Worm (Caenorhabditis elegans) whole organism, early embryonic: ENCODE data around the gene T24A6.17.

Source experiments
- B0310.2 ChIP-seq: sonication (generic microtip); optimal IDR thresholded peaks from 2 replicates; lab custom pipeline; 2016; ENCODE audit warnings: mild to moderate bottlenecking, missing genetic modification characterization, missing compliant biosample characterization
- F13C5.2 ChIP-seq: sonication (generic microtip); optimal IDR thresholded peaks from 2 replicates; lab custom pipeline; 2017; ENCODE audit warnings: mild to moderate bottlenecking, missing genetic modification characterization, inconsistent platforms, missing compliant biosample characterization
- aly-1 ChIP-seq: sonication (generic microtip); optimal IDR thresholded peaks from 2 replicates; lab custom pipeline; 2016; ENCODE audit warnings: missing genetic modification characterization, missing compliant biosample characterization
- ama-1 ChIP-seq: fragments of 150-350 bp; optimal IDR thresholded peaks from 2 replicates; lab custom pipeline; 2014
- ceh-13 ChIP-seq: fragments of 200-800 bp; sonication (Bioruptor generic); optimal IDR thresholded peaks from 2 replicates; lab custom pipeline; 2018; ENCODE audit warnings: mild to moderate bottlenecking, missing genetic modification characterization, missing compliant biosample characterization
- ceh-36 ChIP-seq: sonication (generic microtip); optimal IDR thresholded peaks from 2 replicates; lab custom pipeline; 2016; ENCODE audit warnings: missing genetic modification characterization, inconsistent platforms, missing compliant biosample characterization
- ets-7 ChIP-seq: sonication (generic microtip); optimal IDR thresholded peaks from 2 replicates; lab custom pipeline; 2016; ENCODE audit warnings: missing genotype, missing genetic modification characterization, missing compliant biosample characterization
- flt-1 ChIP-seq: fragments of 200-800 bp; sonication (Bioruptor generic); IDR thresholded peaks from 2 replicates; pipeline ENCODE4 v1.3.6; 2022; ENCODE audit warnings: missing genetic modification characterization, missing compliant biosample characterization
- hmbx-1 ChIP-seq: sonication (generic microtip); optimal IDR thresholded peaks from 2 replicates; lab custom pipeline; 2016; ENCODE audit warnings: mild to moderate bottlenecking, missing genetic modification characterization, missing compliant biosample characterization
- hmg-4 ChIP-seq: fragments of 200-800 bp; sonication (Bioruptor generic); optimal IDR thresholded peaks from 2 replicates; lab custom pipeline; 2018; ENCODE audit warnings: mild to moderate bottlenecking, missing genetic modification characterization, missing compliant biosample characterization
- hnd-1 ChIP-seq: sonication (generic microtip); optimal IDR thresholded peaks from 2 replicates; lab custom pipeline; 2016; ENCODE audit warnings: missing genetic modification characterization, missing compliant biosample characterization
- pes-1 ChIP-seq: fragments of 200-800 bp; sonication (Bioruptor generic); IDR thresholded peaks from 2 replicates; pipeline ENCODE4 v1.3.6; 2022; ENCODE audit warnings: missing genetic modification reagents, missing genetic modification characterization, missing compliant biosample characterization
- scrt-1 ChIP-seq: fragments of 200-800 bp; sonication (Bioruptor generic); IDR thresholded peaks from 2 replicates; pipeline ENCODE4 v1.3.6; 2022; ENCODE audit warnings: missing genetic modification characterization, missing compliant biosample characterization
- sea-1 ChIP-seq: fragments of 200-800 bp; sonication (Bioruptor generic); conservative IDR thresholded peaks from 2 replicates; pipeline ENCODE4 v1.3.6; 2022; ENCODE audit warnings: missing genetic modification characterization, missing compliant biosample characterization
- tbx-11 ChIP-seq: fragments of 200-800 bp; sonication (Bioruptor generic); IDR thresholded peaks from 2 replicates; pipeline ENCODE4 v1.3.6; 2022; ENCODE audit warnings: missing genetic modification characterization, missing compliant biosample characterization
- tbx-37 ChIP-seq: fragments of 200-800 bp; sonication (Bioruptor generic); conservative IDR thresholded peaks from 2 replicates; pipeline ENCODE4 v1.3.6; 2022; ENCODE audit warnings: missing genetic modification reagents, missing genetic modification characterization, missing compliant biosample characterization
- tra-4 ChIP-seq: sonication (generic microtip); optimal IDR thresholded peaks from 2 replicates; lab custom pipeline; 2017; ENCODE audit warnings: missing genetic modification characterization, missing compliant biosample characterization

The T24A6.17 gene

DNA sequence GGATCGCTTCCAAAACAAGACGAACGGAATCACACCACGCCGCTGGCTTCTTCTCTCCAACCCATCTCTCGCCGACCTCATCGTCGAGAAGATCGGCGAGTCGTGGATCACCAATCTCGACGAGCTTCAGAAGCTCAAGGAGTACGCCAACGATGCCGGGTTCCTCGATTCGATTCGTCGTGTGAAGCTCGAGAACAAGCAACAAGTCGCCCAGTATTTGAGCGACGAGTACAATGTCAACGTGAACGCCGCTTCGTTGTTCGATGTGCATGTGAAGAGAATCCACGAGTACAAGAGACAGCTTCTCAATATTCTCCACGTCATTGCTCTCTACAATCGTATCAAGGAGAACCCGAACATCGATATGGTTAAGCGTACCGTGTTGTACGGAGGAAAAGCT is 19.4 kb upstream of the T24A6.17 start:
- TF ChIP-seq tbx-11 (GFP tag; lab: Robert Waterston, UW) (no peak), ceh-36 (tag; lab: Kevin White, UChicago) (no peak), B0310.2 (tag; lab: Kevin White, UChicago) (no peak), aly-1 (no peak), F13C5.2 (tag; lab: Kevin White, UChicago) (no peak)

DNA sequence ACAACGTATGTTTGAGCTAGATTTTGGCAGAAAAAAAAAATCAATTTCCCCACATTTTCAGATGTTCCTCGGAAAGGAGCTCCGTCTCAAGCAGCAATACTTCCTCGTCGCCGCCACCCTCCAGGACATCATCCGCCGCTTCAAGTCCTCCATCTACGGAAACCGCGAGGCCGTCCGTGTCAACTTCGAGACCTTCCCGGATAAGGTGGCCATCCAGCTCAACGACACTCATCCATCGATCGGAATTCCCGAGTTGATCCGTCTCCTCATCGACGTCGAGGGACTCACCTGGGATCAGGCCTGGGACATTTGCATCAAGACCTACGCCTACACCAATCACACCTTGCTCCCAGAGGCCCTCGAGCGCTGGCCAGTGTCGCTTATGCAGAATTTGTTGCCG is 18.4 kb upstream of the T24A6.17 start:
- TF ChIP-seq sea-1 (no peak), tbx-11 (GFP tag; lab: Robert Waterston, UW) (no peak), scrt-1 (GFP tag; lab: Robert Waterston, UW) (no peak), flt-1 (GFP tag; lab: Robert Waterston, UW) (no peak), F13C5.2 (tag; lab: Kevin White, UChicago) (no peak), hmg-4 (GFP tag; lab: Kevin White, UChicago) (no peak), hmbx-1 (tag; lab: Kevin White, UChicago) (no peak), pes-1 (GFP tag; lab: Robert Waterston, UW) (no peak), tra-4 (tag; lab: Kevin White, UChicago) (no peak), B0310.2 (tag; lab: Kevin White, UChicago) (no peak), ceh-13 (GFP tag; lab: Kevin White, UChicago) (no peak), aly-1 (no peak)

DNA sequence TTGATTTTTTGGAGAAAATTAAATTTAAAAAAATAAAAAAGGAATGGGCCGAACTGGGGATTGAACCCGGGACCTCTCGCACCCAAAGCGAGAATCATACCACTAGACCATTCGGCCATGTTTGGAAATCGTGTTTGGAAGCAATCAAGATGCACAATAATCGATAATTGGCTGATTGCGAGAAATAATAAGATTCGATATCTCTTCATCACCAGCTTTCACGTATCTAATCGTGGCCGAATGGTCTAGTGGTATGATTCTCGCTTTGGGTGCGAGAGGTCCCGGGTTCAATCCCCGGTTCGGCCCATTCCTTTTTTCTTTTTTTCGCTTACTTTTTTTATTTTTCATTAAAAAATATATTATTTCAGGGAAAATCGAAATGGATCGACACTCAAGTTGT is 17.9 kb upstream of the T24A6.17 start:
- TF ChIP-seq pes-1 (GFP tag; lab: Robert Waterston, UW) (0 out of 2 replicates have a peak, but pooled peaks have one; percentile 9), ama-1 (no peak), hmbx-1 (tag; lab: Kevin White, UChicago) (no peak), aly-1 (no peak)

DNA sequence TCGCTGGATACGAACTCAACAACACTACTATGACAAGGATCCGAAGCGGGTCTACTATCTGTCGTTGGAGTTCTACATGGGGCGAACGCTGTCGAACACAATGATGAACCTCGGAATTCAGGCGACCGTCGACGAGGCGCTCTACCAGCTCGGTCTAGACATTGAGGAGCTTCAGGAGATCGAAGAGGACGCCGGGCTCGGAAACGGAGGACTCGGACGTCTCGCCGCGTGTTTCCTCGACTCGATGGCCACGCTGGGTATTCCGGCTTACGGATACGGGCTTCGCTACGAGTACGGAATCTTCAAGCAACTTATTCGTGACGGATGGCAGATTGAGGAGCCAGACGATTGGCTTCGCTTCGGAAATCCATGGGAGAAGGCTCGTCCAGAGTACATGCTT is 17.4 kb upstream of the T24A6.17 start:
- TF ChIP-seq ceh-36 (tag; lab: Kevin White, UChicago) (no peak), hmg-4 (GFP tag; lab: Kevin White, UChicago) (no peak), sea-1 (no peak), flt-1 (GFP tag; lab: Robert Waterston, UW) (no peak), ets-7 (tag; lab: Kevin White, UChicago) (no peak), scrt-1 (GFP tag; lab: Robert Waterston, UW) (no peak), ama-1 (no peak), ceh-13 (GFP tag; lab: Kevin White, UChicago) (no peak), aly-1 (no peak), B0310.2 (tag; lab: Kevin White, UChicago) (no peak), hmbx-1 (tag; lab: Kevin White, UChicago) (no peak), tbx-11 (GFP tag; lab: Robert Waterston, UW) (no peak), tra-4 (tag; lab: Kevin White, UChicago) (no peak), F13C5.2 (tag; lab: Kevin White, UChicago) (no peak), pes-1 (GFP tag; lab: Robert Waterston, UW) (no peak), hnd-1 (tag; lab: Kevin White, UChicago) (no peak)

ce11 chrV:3581034-3581433 is 16.8 kb upstream of the T24A6.17 start:
- no peak for TF ChIP-seq ceh-36 (tag; lab: Kevin White, UChicago)
- TF ChIP-seq B0310.2 (tag; lab: Kevin White, UChicago): no peak
- TF ChIP-seq sea-1: no peak

DNA sequence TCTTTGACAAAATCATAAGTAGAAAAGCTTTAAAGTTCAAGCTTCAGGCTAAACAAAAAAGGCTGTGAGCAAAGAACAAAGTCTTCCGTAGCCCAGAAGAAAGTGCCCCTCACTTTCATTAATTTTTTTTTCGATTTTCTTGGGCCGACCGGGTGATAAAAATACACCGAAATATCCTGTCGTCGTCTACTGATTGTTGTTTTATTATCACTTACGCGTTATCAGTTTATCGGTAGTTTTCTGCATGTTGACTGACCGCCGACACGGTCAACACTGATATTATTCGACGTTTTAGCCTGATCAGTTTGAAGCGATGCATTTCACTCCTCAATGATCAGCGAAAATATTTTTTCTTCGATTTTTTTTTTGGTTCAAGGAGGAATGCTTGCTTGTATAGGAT is 16.1 kb upstream of the T24A6.17 start:
- TF ChIP-seq tbx-37 (no peak), hmg-4 (GFP tag; lab: Kevin White, UChicago) (no peak), ceh-13 (GFP tag; lab: Kevin White, UChicago) (no peak)

DNA sequence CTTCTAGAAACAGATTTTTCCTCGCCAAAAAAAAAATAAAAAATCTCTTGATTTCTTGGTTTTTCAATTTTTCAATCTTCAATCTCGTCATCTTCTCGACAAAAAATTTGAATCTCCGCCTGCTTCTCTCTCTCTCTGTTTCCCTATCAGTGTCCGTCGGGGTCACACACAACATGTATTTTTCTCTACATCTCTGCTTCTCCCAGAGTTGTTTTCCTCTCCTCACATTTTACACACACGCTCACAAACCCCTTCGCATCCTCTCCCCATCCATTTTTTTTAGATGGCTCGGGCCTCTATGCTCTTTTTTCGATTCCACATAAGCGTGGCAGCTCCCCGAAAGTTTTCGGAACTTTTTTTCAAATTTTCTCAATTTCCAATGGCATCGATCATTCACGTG is 15.6 kb upstream of the T24A6.17 start:
- TF ChIP-seq flt-1 (GFP tag; lab: Robert Waterston, UW): no peak
- TF ChIP-seq hmbx-1 (tag; lab: Kevin White, UChicago): no peak
- no peak for TF ChIP-seq ama-1
- no peak for TF ChIP-seq ceh-36 (tag; lab: Kevin White, UChicago)
- TF ChIP-seq B0310.2 (tag; lab: Kevin White, UChicago): no peak
- no peak for TF ChIP-seq ceh-13 (GFP tag; lab: Kevin White, UChicago)

ce11 chrV:3579248-3579647 is 15.0 kb upstream of the T24A6.17 start:
- TF ChIP-seq tbx-37 (no peak), aly-1 (no peak), pes-1 (GFP tag; lab: Robert Waterston, UW) (no peak), ceh-36 (tag; lab: Kevin White, UChicago) (no peak), tbx-11 (GFP tag; lab: Robert Waterston, UW) (no peak), flt-1 (GFP tag; lab: Robert Waterston, UW) (no peak), hnd-1 (tag; lab: Kevin White, UChicago) (no peak), tra-4 (tag; lab: Kevin White, UChicago) (no peak), hmbx-1 (tag; lab: Kevin White, UChicago) (no peak), scrt-1 (GFP tag; lab: Robert Waterston, UW) (no peak), B0310.2 (tag; lab: Kevin White, UChicago) (no peak), sea-1 (no peak)

DNA sequence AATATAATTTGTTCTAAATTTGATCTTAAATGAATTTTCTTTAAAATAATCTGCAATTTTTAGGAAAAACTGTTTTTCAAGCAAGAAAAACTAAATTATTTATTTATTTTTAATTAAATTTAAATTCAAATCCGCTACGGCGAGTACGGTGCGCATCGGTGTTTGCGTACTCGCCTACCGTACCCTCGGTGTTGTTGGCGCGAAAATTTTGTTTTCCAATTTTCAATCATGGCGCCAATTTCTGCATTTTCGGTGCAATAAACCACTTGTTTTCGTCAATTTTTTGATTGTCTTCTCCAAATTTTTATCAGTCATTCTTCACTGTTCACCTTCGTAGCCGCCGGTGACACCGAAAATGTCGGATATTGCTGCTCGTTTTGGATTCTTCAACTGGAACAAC is 14.6 kb upstream of the T24A6.17 start, which contains the start of gene pygl-1:
TSS of gene pygl-1 (plus strand) at position 211 of the 400 bp plus-strand sequence.
- TF ChIP-seq aly-1: no peak
- TF ChIP-seq tra-4 (tag; lab: Kevin White, UChicago): no peak
- no peak for TF ChIP-seq sea-1
- no peak for TF ChIP-seq hmg-4 (GFP tag; lab: Kevin White, UChicago)
- no peak for TF ChIP-seq ets-7 (tag; lab: Kevin White, UChicago)
